Worm (Caenorhabditis elegans): ENCODE data around the gene rcq-5.

The rcq-5 gene

DNA sequence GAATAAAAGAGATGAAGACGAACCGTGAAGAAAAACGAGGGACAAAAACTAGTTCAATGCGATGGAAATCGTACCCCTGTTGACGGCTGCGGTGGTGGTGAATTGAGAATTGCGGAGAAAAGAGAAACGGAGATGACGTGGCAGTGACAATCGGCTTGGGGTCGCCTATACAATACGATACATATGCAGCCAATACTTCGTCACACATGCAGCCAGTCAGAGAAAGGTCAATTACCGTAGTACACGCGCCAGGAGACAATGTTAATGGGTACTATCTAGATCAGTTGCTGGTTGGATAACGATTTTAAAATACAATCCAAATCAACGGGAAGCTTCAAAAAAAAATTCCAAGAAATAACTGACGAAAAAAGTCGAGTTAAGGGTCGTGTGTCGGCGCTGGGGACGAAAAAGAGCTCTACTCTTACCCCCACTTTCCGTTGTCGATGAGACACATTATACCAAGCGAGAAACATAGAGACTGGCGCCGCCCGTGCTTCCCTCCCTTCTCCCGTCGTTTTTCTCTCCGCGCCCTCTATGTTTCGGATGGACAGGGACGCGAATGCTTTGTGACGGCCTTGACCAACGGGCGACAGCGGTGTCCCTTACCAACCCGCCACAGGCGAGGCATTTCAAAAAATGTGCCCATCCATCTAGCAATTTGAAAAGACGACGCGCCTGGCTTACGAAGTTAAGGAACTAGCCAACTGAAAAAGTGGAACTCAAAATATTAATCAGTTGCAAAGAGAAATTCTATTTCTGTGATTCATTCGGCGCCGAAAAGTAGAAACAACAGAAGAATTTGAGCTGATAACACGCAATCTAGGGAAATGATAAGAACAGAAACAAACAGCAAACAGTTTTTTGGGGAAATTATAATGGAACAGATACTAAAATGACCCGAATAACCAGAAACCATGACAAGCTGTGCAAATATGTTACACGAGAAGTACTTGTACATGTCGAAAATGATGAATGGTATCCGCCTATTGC lies 38.9 kb downstream of the rcq-5 start:
- no peak for TF ChIP-seq lsy-2 (tag; optimal IDR thresholded peaks at IDR 0.05)
- no peak for TF ChIP-seq mab-5 (tag; optimal IDR thresholded peaks at IDR 0.05)
- TF ChIP-seq nhr-28 (tag; optimal IDR thresholded peaks at IDR 0.05), result no peak
- TF ChIP-seq ham-2 (GFP tag; optimal IDR thresholded peaks at IDR 0.05), result peak; percentile 12

DNA sequence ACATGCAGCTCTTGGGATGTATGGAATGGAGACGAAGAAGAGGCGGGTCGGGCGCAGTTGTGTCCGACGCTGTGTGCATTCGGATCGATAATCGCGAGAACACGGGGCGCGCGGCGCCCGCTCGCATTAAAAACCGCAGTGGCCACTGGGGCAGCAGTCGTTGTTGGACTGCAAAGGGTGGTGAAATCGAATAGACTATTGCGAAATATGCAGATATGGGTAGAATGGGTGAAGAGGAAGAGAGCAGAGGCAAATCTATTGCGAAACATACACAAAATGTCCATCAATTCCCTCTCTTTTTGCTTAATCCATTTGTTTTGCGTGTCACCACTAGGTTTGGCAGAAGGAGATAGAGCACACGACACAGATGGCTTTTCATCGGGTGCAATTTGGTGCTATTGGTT lies 39.7 kb downstream of the rcq-5 start:
- TF ChIP-seq nhr-28 (tag; optimal IDR thresholded peaks at IDR 0.05) (no peak), lin-13 (tag; optimal IDR thresholded peaks at IDR 0.05) (peak; percentile 1), bed-3 (GFP tag; optimal IDR thresholded peaks at IDR 0.05) (no peak), sptf-1 (tag; optimal IDR thresholded peaks at IDR 0.05) (peak; percentile 34), unc-62 (GFP tag; optimal IDR thresholded peaks at IDR 0.05) (peak; percentile 55), ces-1 (GFP tag; optimal IDR thresholded peaks at IDR 0.05) (peak; percentile 80), mls-2 (tag; optimal IDR thresholded peaks at IDR 0.05) (no peak)

DNA sequence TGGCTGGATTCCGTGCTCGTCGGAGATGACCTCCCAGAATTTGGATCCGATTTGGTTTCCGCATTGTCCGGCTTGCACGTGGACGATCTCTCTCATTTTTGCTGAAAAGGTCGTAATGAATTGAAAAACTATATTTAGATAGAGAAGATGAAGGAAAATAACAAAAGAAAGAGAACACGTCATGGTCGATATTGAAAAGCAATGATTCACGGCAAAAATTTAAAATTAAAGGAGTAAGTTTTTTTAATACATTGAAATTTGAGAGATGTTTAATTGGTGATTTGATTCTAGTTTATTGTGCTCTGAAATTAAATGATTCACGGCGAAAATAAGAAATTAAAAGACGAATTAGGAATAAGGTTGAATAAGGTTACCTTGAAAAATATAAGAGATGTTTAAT lies 40.2 kb downstream of the rcq-5 start, which contains the start of gene tbb-2:
Gene tbb-2 (minus strand): TSS at position 101 of the 400 bp plus-strand sequence.
- no peak for TF ChIP-seq unc-120 (tag; optimal IDR thresholded peaks at IDR 0.05; ENCODE audit: poor library complexity, severe bottlenecking)
- no peak for TF ChIP-seq lin-32 (GFP tag; optimal IDR thresholded peaks at IDR 0.05)
- no peak for TF ChIP-seq lin-13 (tag; optimal IDR thresholded peaks at IDR 0.05)
- no peak for TF ChIP-seq sem-2 (GFP tag; optimal IDR thresholded peaks at IDR 0.05)
- no peak for TF ChIP-seq nhr-12 (tag; optimal IDR thresholded peaks at IDR 0.05)
- no peak for TF ChIP-seq mls-2 (tag; optimal IDR thresholded peaks at IDR 0.05)
- no peak for TF ChIP-seq nhr-2 (tag; optimal IDR thresholded peaks at IDR 0.05)

DNA sequence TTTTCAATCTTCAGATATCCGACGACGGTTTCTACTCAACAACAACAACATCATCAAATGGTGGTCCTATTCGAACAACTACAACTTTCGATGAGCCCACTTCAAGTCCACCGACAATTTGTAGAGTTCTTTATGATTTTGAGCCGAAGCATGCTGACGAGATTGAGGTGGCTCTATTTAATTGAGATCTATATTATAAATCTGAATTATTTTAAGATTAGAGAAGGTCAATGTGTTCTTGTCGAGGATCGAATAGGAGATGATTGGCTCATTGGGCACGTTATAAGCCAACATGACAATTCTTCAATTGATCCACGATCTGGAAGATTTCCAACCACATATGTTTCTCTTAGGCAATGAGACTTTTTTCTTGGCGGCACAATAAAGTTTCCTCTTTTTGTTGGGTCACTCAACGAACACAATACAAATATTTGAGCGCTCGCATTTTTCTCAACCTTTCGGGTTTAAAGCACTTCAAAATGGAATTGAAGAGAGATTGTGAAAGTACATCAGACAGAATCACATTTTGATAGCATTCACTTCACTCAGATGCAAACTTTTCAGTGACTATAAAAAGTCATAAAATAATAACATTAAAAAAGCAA lies 42.3 kb downstream of the rcq-5 start:
- TF ChIP-seq drap-1 (GFP tag; optimal IDR thresholded peaks at IDR 0.05), result no peak
- no peak for TF ChIP-seq lin-32 (GFP tag; optimal IDR thresholded peaks at IDR 0.05)
- no peak for TF ChIP-seq ceh-43 (GFP tag; optimal IDR thresholded peaks at IDR 0.05)
- no peak for TF ChIP-seq blmp-1 (tag; optimal IDR thresholded peaks at IDR 0.05)
- TF ChIP-seq unc-39 (tag; optimal IDR thresholded peaks at IDR 0.05), result no peak
- no peak for TF ChIP-seq nhr-237 (tag; optimal IDR thresholded peaks at IDR 0.05)
- TF ChIP-seq nhr-2 (tag; optimal IDR thresholded peaks at IDR 0.05), result no peak
- no peak for TF ChIP-seq sem-2 (GFP tag; optimal IDR thresholded peaks at IDR 0.05)
- no peak for TF ChIP-seq ceh-39 (tag; optimal IDR thresholded peaks at IDR 0.05)
- no peak for TF ChIP-seq mls-2 (tag; optimal IDR thresholded peaks at IDR 0.05)
- no peak for TF ChIP-seq mep-1 (tag; optimal IDR thresholded peaks at IDR 0.05)
- TF ChIP-seq lin-13 (tag; optimal IDR thresholded peaks at IDR 0.05), result no peak
- no peak for TF ChIP-seq ceh-83 (GFP tag; optimal IDR thresholded peaks at IDR 0.05)

DNA sequence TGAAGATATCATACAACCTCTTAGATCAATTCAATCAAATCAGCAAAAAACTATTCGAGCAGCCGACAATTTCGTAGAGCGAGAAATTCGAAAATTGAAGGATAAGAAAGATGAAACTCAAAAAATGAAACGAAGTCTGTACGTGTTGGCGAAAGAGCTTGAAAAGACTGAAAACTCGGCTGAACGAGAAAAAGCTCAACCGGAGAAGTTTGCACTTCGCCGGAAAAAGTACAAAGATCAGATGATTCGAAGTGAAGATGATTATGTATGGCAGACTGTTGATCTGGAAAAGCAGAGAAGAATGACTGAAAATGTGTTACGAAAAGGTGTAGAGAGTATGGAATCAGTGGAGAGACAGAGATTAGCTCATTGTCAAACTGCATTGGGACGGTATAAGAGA lies 44.7 kb downstream of the rcq-5 start:
- TF ChIP-seq lin-32 (GFP tag; optimal IDR thresholded peaks at IDR 0.05) (no peak), zip-8 (tag; optimal IDR thresholded peaks at IDR 0.05) (no peak), ztf-11 (tag; optimal IDR thresholded peaks at IDR 0.05) (no peak), elt-1 (tag; optimal IDR thresholded peaks at IDR 0.05; ENCODE audit: borderline replicate concordance, insufficient read depth) (no peak), nhr-237 (tag; optimal IDR thresholded peaks at IDR 0.05) (no peak), hlh-1 (tag; optimal IDR thresholded peaks at IDR 0.05) (no peak), snpc-4 (tag; optimal IDR thresholded peaks at IDR 0.05) (no peak), nhr-2 (tag; optimal IDR thresholded peaks at IDR 0.05) (no peak), ces-1 (GFP tag; optimal IDR thresholded peaks at IDR 0.05) (no peak), cnd-1 (tag; optimal IDR thresholded peaks at IDR 0.05) (no peak), nhr-28 (tag; optimal IDR thresholded peaks at IDR 0.05) (no peak)

Measured in whole organism, mixed stage, embryonic.